Worm (Caenorhabditis elegans) whole organism, L4/young adult: Measurements from ENCODE around the gene tat-3.

ENCODE experiments used
- W03F9.2 ChIP-seq: fragments of 150-350 bp; optimal IDR thresholded peaks from 2 replicates; lab custom pipeline; 2014; ENCODE audit warnings: missing biosample characterization, missing genetic modification characterization
- dao-5 ChIP-seq: sonication (generic microtip); optimal IDR thresholded peaks from 2 replicates; lab custom pipeline; 2016; ENCODE audit warnings: missing genotype, missing genetic modification characterization, moderate library complexity, missing compliant biosample characterization
- him-1 ChIP-seq: sonication (generic microtip); optimal IDR thresholded peaks from 2 replicates; lab custom pipeline; 2016; ENCODE audit warnings: missing genotype, missing genetic modification reagents, missing genetic modification characterization, missing compliant biosample characterization

DNA sequence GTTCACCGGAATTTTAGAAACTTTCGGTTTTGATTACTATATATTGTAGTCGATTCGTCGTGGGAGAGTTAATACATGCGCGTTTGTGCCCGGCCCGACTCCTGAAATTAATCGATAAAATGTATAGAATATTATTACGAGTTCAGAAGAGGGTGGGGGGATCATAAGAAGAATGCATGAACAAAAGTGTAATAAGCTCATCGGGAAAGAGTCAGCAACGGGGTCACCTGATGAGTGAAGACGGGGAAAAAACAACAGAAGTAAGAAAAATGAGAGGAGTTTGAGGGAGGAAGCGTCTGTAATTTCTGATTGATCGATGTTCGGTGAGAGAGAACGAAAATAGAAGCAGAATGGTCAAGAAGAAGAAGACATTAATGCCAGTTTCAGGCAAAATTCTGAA, 14.4 kb downstream of the tat-3 start, which contains the start of gene W09D10.4:
- TF ChIP-seq him-1 (tag; lab: Kevin White, UChicago) (no peak), dao-5 (tag; lab: Kevin White, UChicago) (no peak), W03F9.2 (tag; lab: Kevin White, UChicago) (no peak)
